Worm (Caenorhabditis elegans): ENCODE measurements around the gene cpn-2.

The cpn-2 gene

DNA sequence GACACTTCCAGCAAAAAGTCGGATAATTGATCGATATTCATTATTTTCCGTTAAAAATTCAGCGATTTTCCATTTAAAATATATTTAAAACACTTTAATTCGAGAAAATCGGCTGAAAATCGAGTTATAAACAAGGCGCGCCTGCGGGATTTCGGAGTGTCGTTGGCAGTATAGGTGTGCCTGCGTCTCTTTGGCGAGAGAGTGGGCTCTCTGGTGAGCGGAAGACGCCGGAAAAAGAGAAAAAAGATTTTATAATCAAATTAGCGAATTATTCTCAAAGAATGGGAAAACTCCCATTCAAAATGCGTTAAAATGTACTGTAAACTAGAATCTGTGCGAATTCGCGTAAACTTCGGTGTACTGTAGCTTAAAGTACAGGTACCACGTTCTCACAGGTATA, 10.2 kb downstream of the cpn-2 start, which contains the start of gene D1069.3:
TSS of gene D1069.3 (minus strand) at position 158 of the 400 bp plus-strand sequence.
- no peak for TF ChIP-seq unc-120 (tag; optimal IDR thresholded peaks at IDR 0.05; ENCODE audit: poor library complexity, severe bottlenecking)
- peak; percentile 87 for TF ChIP-seq ces-1 (GFP tag; optimal IDR thresholded peaks at IDR 0.05)

DNA sequence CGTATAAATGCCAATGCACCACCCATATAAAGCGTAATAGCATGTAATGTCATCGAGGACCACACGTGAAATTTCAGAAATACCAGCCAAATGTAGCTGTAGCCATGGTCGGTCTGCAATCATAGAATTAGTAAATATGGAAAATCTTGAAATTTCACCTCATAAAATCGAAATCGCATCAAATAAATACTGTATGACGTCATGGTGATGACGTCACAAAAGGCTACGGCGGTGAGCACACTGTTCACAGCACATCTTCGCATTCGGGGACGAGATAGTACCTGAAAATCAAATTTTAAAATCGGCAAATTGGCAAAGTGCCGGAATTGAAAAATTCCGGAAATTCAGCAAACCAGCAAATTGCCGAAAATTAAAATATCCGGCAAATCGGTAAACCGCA, 12.2 kb downstream of the cpn-2 start:
- TF ChIP-seq mls-2 (tag; optimal IDR thresholded peaks at IDR 0.05) (no peak), ces-1 (GFP tag; optimal IDR thresholded peaks at IDR 0.05) (no peak), lin-13 (tag; optimal IDR thresholded peaks at IDR 0.05) (no peak), zip-8 (tag; optimal IDR thresholded peaks at IDR 0.05) (peak; percentile 96), flh-1 (GFP tag; optimal IDR thresholded peaks at IDR 0.05) (no peak), M03D4.4 (tag; optimal IDR thresholded peaks at IDR 0.05) (no peak), bed-3 (GFP tag; optimal IDR thresholded peaks at IDR 0.05) (no peak), sptf-1 (tag; optimal IDR thresholded peaks at IDR 0.05) (no peak)

DNA sequence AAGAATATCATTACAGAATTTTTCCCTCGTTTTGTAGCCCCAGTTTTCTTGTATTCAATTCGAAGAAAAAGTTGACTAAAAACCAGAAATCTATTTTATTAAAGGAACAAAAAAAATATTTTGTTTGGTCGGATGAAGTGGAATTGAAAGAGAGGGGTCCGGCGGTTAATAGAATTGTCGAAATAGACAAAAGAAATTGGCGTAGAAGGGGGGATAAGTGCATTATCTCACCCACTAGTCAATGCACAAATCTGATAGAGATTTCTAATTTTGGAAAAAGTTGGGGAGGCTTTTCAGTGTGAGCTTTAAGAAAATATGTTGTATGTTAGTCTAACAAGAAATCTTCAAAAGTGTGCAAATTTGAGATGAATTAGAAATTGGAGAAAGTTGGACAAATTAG, 16.9 kb downstream of the cpn-2 start:
- TF ChIP-seq pha-4 (tag; optimal IDR thresholded peaks at IDR 0.05), result no peak
- peak; percentile 97 for TF ChIP-seq ces-1 (GFP tag; optimal IDR thresholded peaks at IDR 0.05)
- TF ChIP-seq nhr-2 (tag; optimal IDR thresholded peaks at IDR 0.05), result no peak
- no peak for TF ChIP-seq elt-1 (tag; optimal IDR thresholded peaks at IDR 0.05; ENCODE audit: borderline replicate concordance, insufficient read depth)
- no peak for TF ChIP-seq mep-1 (tag; optimal IDR thresholded peaks at IDR 0.05)
- TF ChIP-seq unc-120 (tag; optimal IDR thresholded peaks at IDR 0.05; ENCODE audit: poor library complexity, severe bottlenecking), result no peak
- TF ChIP-seq mls-2 (tag; optimal IDR thresholded peaks at IDR 0.05), result no peak

DNA sequence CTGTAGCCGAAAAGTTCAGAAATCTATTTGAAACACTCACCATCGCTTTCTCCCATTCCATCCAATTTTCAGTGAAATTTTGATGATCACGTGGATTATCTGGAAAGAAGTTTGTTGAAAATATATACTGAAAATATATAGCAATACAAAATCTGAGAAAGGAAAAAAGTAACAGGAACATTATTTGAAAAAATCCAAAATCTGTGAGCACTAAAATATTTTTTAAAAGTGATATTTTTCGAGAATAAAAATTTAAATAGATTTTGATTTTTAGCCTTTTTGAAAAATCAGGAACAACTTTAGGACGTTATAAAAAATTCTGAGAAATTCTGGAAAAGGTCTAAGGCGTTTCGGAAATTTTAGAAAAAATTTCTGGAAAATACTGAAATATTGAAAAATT, 19.4 kb downstream of the cpn-2 start, which contains the start of gene dmsr-4:
TSS of gene dmsr-4 (minus strand) at position 101 of the 400 bp plus-strand sequence.
- TF ChIP-seq sptf-1 (tag; optimal IDR thresholded peaks at IDR 0.05), result no peak
- no peak for TF ChIP-seq mls-2 (tag; optimal IDR thresholded peaks at IDR 0.05)
- no peak for TF ChIP-seq hlh-1 (tag; optimal IDR thresholded peaks at IDR 0.05)
- no peak for TF ChIP-seq ceh-83 (GFP tag; optimal IDR thresholded peaks at IDR 0.05)
- TF ChIP-seq lsy-2 (tag; optimal IDR thresholded peaks at IDR 0.05), result no peak
- TF ChIP-seq tbx-8 (GFP tag; optimal IDR thresholded peaks at IDR 0.05), result no peak
- TF ChIP-seq elt-1 (tag; optimal IDR thresholded peaks at IDR 0.05; ENCODE audit: borderline replicate concordance, insufficient read depth), result no peak
- no peak for TF ChIP-seq lin-32 (GFP tag; optimal IDR thresholded peaks at IDR 0.05)
- no peak for TF ChIP-seq unc-62 (GFP tag; optimal IDR thresholded peaks at IDR 0.05)
- no peak for TF ChIP-seq unc-120 (tag; optimal IDR thresholded peaks at IDR 0.05; ENCODE audit: poor library complexity, severe bottlenecking)
- TF ChIP-seq ceh-39 (tag; optimal IDR thresholded peaks at IDR 0.05), result no peak
- no peak for TF ChIP-seq ceh-43 (GFP tag; optimal IDR thresholded peaks at IDR 0.05)
- TF ChIP-seq bed-3 (GFP tag; optimal IDR thresholded peaks at IDR 0.05), result no peak
- TF ChIP-seq snpc-4 (tag; optimal IDR thresholded peaks at IDR 0.05), result no peak
- no peak for TF ChIP-seq nhr-12 (tag; optimal IDR thresholded peaks at IDR 0.05)
- no peak for TF ChIP-seq nhr-237 (tag; optimal IDR thresholded peaks at IDR 0.05)
- TF ChIP-seq zip-8 (tag; optimal IDR thresholded peaks at IDR 0.05), result no peak
- no peak for TF ChIP-seq drap-1 (GFP tag; optimal IDR thresholded peaks at IDR 0.05)

DNA sequence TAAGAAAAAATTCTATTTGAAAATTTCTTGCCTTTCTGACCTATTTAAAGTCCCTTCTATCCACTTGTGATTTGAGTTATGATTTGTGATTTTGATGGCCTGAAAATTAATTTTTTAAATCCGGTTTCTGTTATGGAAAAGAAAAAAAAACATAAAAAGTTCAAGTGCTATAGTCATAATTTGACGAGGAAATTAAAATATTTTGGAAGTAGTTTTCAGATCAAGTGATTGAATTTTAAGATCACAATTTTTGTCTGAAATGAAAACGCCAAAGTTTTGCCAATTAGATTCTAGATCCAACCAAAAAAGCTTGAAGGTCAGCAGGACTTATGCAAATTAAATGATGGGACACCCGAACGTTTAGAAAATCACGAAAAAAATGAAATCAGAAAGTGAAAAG, 29.9 kb downstream of the cpn-2 start, which contains the start of gene ptr-3:
TSS of gene ptr-3 (minus strand) at position 101 of the 400 bp plus-strand sequence.
- TF ChIP-seq unc-120 (tag; optimal IDR thresholded peaks at IDR 0.05; ENCODE audit: poor library complexity, severe bottlenecking) (no peak), cnd-1 (tag; optimal IDR thresholded peaks at IDR 0.05) (no peak), nhr-76 (tag; optimal IDR thresholded peaks at IDR 0.05) (no peak), zip-8 (tag; optimal IDR thresholded peaks at IDR 0.05) (no peak), ceh-39 (tag; optimal IDR thresholded peaks at IDR 0.05) (no peak), ztf-11 (tag; optimal IDR thresholded peaks at IDR 0.05) (no peak), lin-13 (tag; optimal IDR thresholded peaks at IDR 0.05) (no peak)

DNA sequence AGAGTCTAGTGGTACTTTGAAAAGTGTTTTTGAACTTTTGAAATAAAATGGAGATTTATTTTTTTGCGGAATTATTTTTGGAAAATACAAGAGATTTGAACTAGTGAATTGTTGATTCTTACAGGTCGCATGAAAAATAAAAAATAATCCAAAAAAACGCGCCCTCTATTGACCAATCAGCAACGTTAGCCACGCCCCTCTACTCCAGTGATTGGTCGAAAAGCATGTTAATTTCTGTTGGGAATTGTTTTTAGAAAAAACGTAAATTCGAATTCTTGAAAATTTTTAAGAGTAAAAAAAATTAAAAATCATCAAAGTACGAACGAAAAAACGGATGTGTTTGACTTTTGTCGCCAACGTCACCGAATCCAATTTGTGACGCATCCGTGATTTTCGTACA, 32.8 kb downstream of the cpn-2 start:
- TF ChIP-seq drap-1 (GFP tag; optimal IDR thresholded peaks at IDR 0.05), result no peak
- no peak for TF ChIP-seq mls-2 (tag; optimal IDR thresholded peaks at IDR 0.05)
- no peak for TF ChIP-seq nhr-76 (tag; optimal IDR thresholded peaks at IDR 0.05)
- no peak for TF ChIP-seq sem-2 (GFP tag; optimal IDR thresholded peaks at IDR 0.05)
- no peak for TF ChIP-seq nhr-2 (tag; optimal IDR thresholded peaks at IDR 0.05)
- no peak for TF ChIP-seq nhr-237 (tag; optimal IDR thresholded peaks at IDR 0.05)
- no peak for TF ChIP-seq zip-8 (tag; optimal IDR thresholded peaks at IDR 0.05)
- TF ChIP-seq ceh-39 (tag; optimal IDR thresholded peaks at IDR 0.05), result no peak
- no peak for TF ChIP-seq ceh-43 (GFP tag; optimal IDR thresholded peaks at IDR 0.05)
- no peak for TF ChIP-seq flh-1 (GFP tag; optimal IDR thresholded peaks at IDR 0.05)
- TF ChIP-seq nhr-12 (tag; optimal IDR thresholded peaks at IDR 0.05), result no peak
- no peak for TF ChIP-seq mab-5 (tag; optimal IDR thresholded peaks at IDR 0.05)
- TF ChIP-seq ceh-83 (GFP tag; optimal IDR thresholded peaks at IDR 0.05), result no peak
- TF ChIP-seq M03D4.4 (tag; optimal IDR thresholded peaks at IDR 0.05), result no peak
- TF ChIP-seq cnd-1 (tag; optimal IDR thresholded peaks at IDR 0.05), result no peak
- TF ChIP-seq snpc-4 (tag; optimal IDR thresholded peaks at IDR 0.05), result no peak
